Worm (Caenorhabditis elegans) whole organism, young adult: ENCODE measurements around the gene clec-122.

Experiments used
- B0019.2 ChIP-seq: fragments of 200-800 bp; sonication (Bioruptor generic); conservative IDR thresholded peaks from 2 replicates; pipeline ENCODE4 v1.3.6; 2022; ENCODE audit warnings: missing genetic modification reagents, missing genetic modification characterization, missing compliant biosample characterization
- B0035.1 ChIP-seq: sonication (generic microtip); optimal IDR thresholded peaks from 2 replicates; lab custom pipeline; 2016; ENCODE audit warnings: missing genetic modification characterization, mild to moderate bottlenecking, missing compliant biosample characterization, missing genotype, missing genetic modification reagents
- F22D6.2 ChIP-seq: sonication (generic microtip); optimal IDR thresholded peaks from 2 replicates; lab custom pipeline; 2016; ENCODE audit warnings: mild to moderate bottlenecking, missing genetic modification characterization, missing compliant biosample characterization
- F33H1.4 ChIP-seq: fragments of 200-800 bp; sonication (Bioruptor generic); IDR thresholded peaks from 2 replicates; pipeline ENCODE4 v1.3.6; 2022; ENCODE audit warnings: missing genetic modification reagents, missing genetic modification characterization, missing compliant biosample characterization
- F37B4.10 ChIP-seq: fragments of 200-800 bp; sonication (Bioruptor generic); IDR thresholded peaks from 2 replicates; pipeline ENCODE4 v1.3.6; 2022; ENCODE audit warnings: missing genetic modification characterization, missing compliant biosample characterization
- Y67H2A.10 ChIP-seq: fragments of 200-800 bp; sonication (Bioruptor generic); conservative IDR thresholded peaks from 2 replicates; pipeline ENCODE4 v1.3.6; 2022; ENCODE audit warnings: missing genetic modification reagents, missing genetic modification characterization, missing compliant biosample characterization
- Y95B8A.8 ChIP-seq: fragments of 200-800 bp; sonication (Bioruptor generic); IDR thresholded peaks from 2 replicates; pipeline ENCODE4 v1.3.6; 2022; ENCODE audit warnings: missing genetic modification reagents, missing genetic modification characterization, missing compliant biosample characterization
- aptf-2 ChIP-seq: fragments of 200-800 bp; sonication (Bioruptor generic); conservative IDR thresholded peaks from 2 replicates; pipeline ENCODE4 v1.3.6; 2022; ENCODE audit warnings: missing genetic modification reagents, missing genetic modification characterization, missing compliant biosample characterization
- attf-6 ChIP-seq: fragments of 200-800 bp; sonication (Bioruptor generic); IDR thresholded peaks from 2 replicates; pipeline ENCODE4 v1.3.6; 2022; ENCODE audit warnings: missing genetic modification reagents, missing genetic modification characterization, missing compliant biosample characterization
- gei-17 ChIP-seq: fragments of 200-800 bp; sonication (Bioruptor generic); optimal IDR thresholded peaks from 2 replicates; lab custom pipeline; 2018; ENCODE audit warnings: mild to moderate bottlenecking, missing genetic modification characterization, missing compliant biosample characterization
- lir-1 ChIP-seq: fragments of 200-800 bp; sonication (Bioruptor generic); conservative IDR thresholded peaks from 2 replicates; pipeline ENCODE4 v1.3.6; 2022; ENCODE audit warnings: missing genetic modification reagents, missing genetic modification characterization, missing compliant biosample characterization
- mcd-1 ChIP-seq: fragments of 200-800 bp; sonication (Bioruptor generic); IDR thresholded peaks from 2 replicates; pipeline ENCODE4 v1.3.6; 2022; ENCODE audit warnings: missing genetic modification reagents, missing genetic modification characterization, missing compliant biosample characterization
- rec-8 ChIP-seq, 2 experiments: sonication (generic microtip); optimal IDR thresholded peaks; 2 replicates each; lab custom pipeline; 2016; ENCODE audit warnings: mild to moderate bottlenecking in 2 of 2, missing genetic modification characterization in 2 of 2, missing genetic modification reagents in 2 of 2, missing genotype in 2 of 2, missing biosample characterization in 1 of 2, missing compliant biosample characterization in 1 of 2, moderate library complexity in 1 of 2
- zim-3 ChIP-seq: sonication (generic microtip); optimal IDR thresholded peaks from 2 replicates; lab custom pipeline; 2017; ENCODE audit warnings: mild to moderate bottlenecking, missing genetic modification characterization, moderate library complexity, missing compliant biosample characterization

DNA sequence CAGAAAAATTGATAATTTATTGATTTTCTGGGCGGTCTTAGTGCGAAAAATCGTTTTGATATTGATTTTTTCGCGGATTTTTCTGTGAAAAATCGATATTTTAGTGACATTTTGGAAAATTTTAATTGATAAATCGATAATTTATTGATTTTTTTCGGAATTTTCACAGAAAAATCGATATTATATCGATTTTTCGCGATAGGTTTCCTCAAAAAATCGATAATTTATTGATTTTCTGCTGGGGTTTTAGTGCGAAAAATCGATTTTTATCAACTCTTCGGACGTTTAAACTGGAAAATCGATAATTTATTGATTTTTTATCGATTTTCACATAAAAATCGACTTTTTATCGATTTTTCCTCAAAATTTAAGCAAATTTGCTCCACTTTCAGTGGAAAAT, 38.4 kb upstream of the clec-122 start:
- TF ChIP-seq zim-3 (tag; lab: Kevin White, UChicago) (no peak), F37B4.10 (GFP tag; lab: Robert Waterston, UW) (no peak), gei-17 (GFP tag; lab: Kevin White, UChicago) (no peak), Y95B8A.8 (GFP tag; lab: Robert Waterston, UW) (no peak), F33H1.4 (GFP tag; lab: Robert Waterston, UW) (no peak), aptf-2 (GFP tag; lab: Robert Waterston, UW) (no peak), attf-6 (GFP tag; lab: Robert Waterston, UW) (no peak), mcd-1 (GFP tag; lab: Robert Waterston, UW) (no peak), rec-8 (tag; optimal IDR thresholded peaks at IDR 0.05; lab: Kevin White, UChicago) (no peak), B0035.1 (tag; lab: Kevin White, UChicago) (no peak), lir-1 (GFP tag; lab: Robert Waterston, UW) (no peak), F22D6.2 (tag; lab: Kevin White, UChicago) (no peak), B0019.2 (GFP tag; lab: Robert Waterston, UW) (no peak), Y67H2A.10 (GFP tag; lab: Robert Waterston, UW) (no peak)
